Fruit fly (Drosophila melanogaster): ENCODE results near the gene LManII.
A peak's percentile ranks its signal among the peaks of the same experiment; 100 is the strongest.

LManII gene

DNA sequence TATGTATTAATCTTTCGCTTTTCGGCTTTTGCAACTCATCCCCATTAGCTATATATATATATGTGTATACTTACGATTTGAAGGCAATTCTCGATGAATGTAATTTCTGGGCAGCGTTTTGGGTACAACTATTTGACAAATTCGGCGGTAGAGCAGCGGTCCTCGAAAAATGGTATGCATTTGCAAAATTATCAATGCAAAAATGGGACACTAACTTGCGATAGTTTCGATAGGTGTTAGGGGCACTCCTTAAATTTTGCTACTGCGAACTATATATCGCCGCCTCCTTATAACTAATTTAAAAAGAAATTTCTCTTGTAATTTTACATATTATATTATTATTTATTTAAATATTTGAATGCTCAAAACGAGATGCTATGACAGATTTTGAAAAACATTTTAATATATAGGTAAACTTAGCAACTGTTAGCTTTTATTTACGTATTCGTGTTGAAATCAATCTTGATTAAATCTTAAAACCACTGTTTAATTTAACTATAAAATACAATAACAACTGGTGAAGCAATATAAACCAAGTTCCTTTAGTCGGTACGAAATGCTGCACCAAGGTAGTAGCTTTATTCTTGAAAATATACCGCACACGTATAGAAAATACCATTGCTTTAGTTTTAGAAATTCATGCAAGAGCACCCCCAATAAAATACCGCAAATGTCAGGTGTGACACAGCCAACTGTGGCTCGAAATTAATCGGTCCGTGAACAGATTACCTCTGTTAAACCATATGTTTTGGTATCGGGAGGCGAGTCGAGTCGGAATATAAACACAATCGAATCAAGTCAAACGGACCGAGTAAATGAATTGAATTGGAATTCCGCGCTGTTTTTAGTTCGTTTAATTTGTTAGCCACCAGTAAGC lies 44.0 kb upstream of the LManII start, which contains the start of the genes CG5355 and Klp31E (continued):
- TF ChIP-seq nerfin-1 (tag; optimal IDR thresholded peaks at IDR 0.05) (peak; percentile 31), salm (tag; optimal IDR thresholded peaks at IDR 0.05) (peak; percentile 37), gce (GFP tag; IDR thresholded peaks at IDR 0.05) (peak; percentile 32; the same call in 1 of the 3 replicates), CG10366 (GFP tag; IDR thresholded peaks at IDR 0.05) (no peak), Kr (GFP tag; optimal IDR thresholded peaks at IDR 0.05) (no peak), klu (GFP tag; IDR thresholded peaks at IDR 0.05) (no peak), CG2202 (tag; optimal IDR thresholded peaks at IDR 0.05) (peak; percentile 12), ase (GFP tag; IDR thresholded peaks at IDR 0.05) (peak; percentile 4; the same call in 1 of the 3 replicates), nerfin-2 (GFP tag; IDR thresholded peaks at IDR 0.05; ENCODE audit: partially characterized antibody) (no peak), pros (GFP tag; optimal IDR thresholded peaks at IDR 0.05) (no peak), CG10462 (GFP tag; optimal IDR thresholded peaks at IDR 0.05) (peak; percentile 24), Med (GFP tag) (peak; percentile 84), CG12769 (tag; optimal IDR thresholded peaks at IDR 0.05) (peak; percentile 46), dpn (GFP tag; optimal IDR thresholded peaks at IDR 0.05) (peak; percentile 37 to 41), ATbp (GFP tag; optimal IDR thresholded peaks at IDR 0.05) (no peak), CG11560 (tag; IDR thresholded peaks at IDR 0.05) (no peak), TFAM (GFP tag; optimal IDR thresholded peaks at IDR 0.05) (no peak), CG13296 (GFP tag; optimal IDR thresholded peaks at IDR 0.05) (peak; percentile 61), tin (GFP tag; optimal IDR thresholded peaks at IDR 0.05) (peak; percentile 57), ewg (GFP tag; optimal IDR thresholded peaks at IDR 0.05) (peak; percentile 39), Fer1 (GFP tag; optimal IDR thresholded peaks at IDR 0.05) (peak; percentile 34), CG12659 (GFP tag; optimal IDR thresholded peaks at IDR 0.05) (peak; percentile 83), bigmax (GFP tag; optimal IDR thresholded peaks at IDR 0.05) (no peak), bab2 (GFP tag; optimal IDR thresholded peaks at IDR 0.05) (peak; percentile 56), amos (GFP tag; IDR thresholded peaks at IDR 0.05; ENCODE audit: partially characterized antibody) (peak; percentile 68; the same call in 1 of the 2 replicates), pfk (GFP tag; optimal IDR thresholded peaks at IDR 0.05) (peak; percentile 41), CG16815 (GFP tag; optimal IDR thresholded peaks at IDR 0.05) (peak; percentile 64), E2f2 (GFP tag; IDR thresholded peaks at IDR 0.05) (no peak; the same call in 1 of the 2 replicates), lilli (GFP tag; optimal IDR thresholded peaks at IDR 0.05) (peak; percentile 74), fd102C (GFP tag; optimal IDR thresholded peaks at IDR 0.05) (no peak), vvl (GFP tag; IDR thresholded peaks at IDR 0.05) (peak; percentile 62), CG11247 (GFP tag; IDR thresholded peaks at IDR 0.05) (peak; percentile 44; the same call in 1 of the 2 replicates), sna (GFP tag; IDR thresholded peaks at IDR 0.05; ENCODE audit: partially characterized antibody) (peak; percentile 75), CG18764 (GFP tag; optimal IDR thresholded peaks at IDR 0.05) (no peak), CG32772 (GFP tag; IDR thresholded peaks at IDR 0.05) (0 out of 2 replicates have a peak, but pooled peaks have one; percentile 4), ken (GFP tag; IDR thresholded peaks at IDR 0.05) (peak; percentile 52; the same call in 1 of the 3 replicates), CG30431 (GFP tag; optimal IDR thresholded peaks at IDR 0.05) (peak; percentile 26), CG2712 (tag; optimal IDR thresholded peaks at IDR 0.05) (peak; percentile 85), CG7839 (tag; optimal IDR thresholded peaks at IDR 0.05) (peak; percentile 74), sima (GFP tag; optimal IDR thresholded peaks at IDR 0.05) (no peak), CG30403 (GFP tag; optimal IDR thresholded peaks at IDR 0.05) (peak; percentile 79), Sry-δ (GFP tag; optimal IDR thresholded peaks at IDR 0.05) (peak; percentile 69), insv (GFP tag; optimal IDR thresholded peaks at IDR 0.05) (peak in 1 of 2 experiments; percentile 26), CG9437 (GFP tag; optimal IDR thresholded peaks at IDR 0.05) (peak; percentile 78), zen2 (GFP tag; IDR thresholded peaks at IDR 0.05; ENCODE audit: partially characterized antibody) (peak; percentile 63; the same call in 2 of the 3 replicates), p53 (GFP tag; optimal IDR thresholded peaks at IDR 0.05) (no peak), Nf-YB (GFP tag; optimal IDR thresholded peaks at IDR 0.05) (peak; percentile 50), CG12219 (GFP tag; optimal IDR thresholded peaks at IDR 0.05) (peak; percentile 40)

Measured in whole organism, embryonic.